Worm (Caenorhabditis elegans): ENCODE data around the gene F34D10.9.

The F34D10.9 gene

DNA sequence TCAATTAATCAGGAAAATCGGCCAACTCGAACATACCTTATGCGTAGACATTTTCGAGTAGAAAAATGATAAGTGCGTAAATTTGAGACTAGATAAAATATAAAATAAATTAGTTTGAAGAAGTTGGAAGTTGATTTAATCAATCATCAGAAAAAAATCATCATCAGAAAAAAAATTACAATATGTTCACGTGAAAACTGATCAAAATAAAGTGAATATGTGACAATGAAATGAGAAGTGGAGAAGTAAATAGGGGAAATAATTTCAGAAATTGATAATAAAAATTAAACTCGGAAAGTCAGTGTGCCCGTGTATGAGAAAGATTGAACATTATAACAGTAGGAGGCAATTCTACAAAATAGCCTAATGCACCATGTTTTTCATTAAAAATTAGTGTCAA, at the start of gene F34D10.9:
Gene F34D10.9, minus strand, starts transcription at position 101 of the 400 bp plus-strand sequence.
- no peak for TF ChIP-seq nhr-76 (tag; optimal IDR thresholded peaks at IDR 0.05)
- no peak for TF ChIP-seq nfya-1 (tag; optimal IDR thresholded peaks at IDR 0.05; ENCODE audit: insufficient read depth)
- TF ChIP-seq fkh-10 (GFP tag; optimal IDR thresholded peaks at IDR 0.05): no peak
- TF ChIP-seq nhr-11 (tag; optimal IDR thresholded peaks at IDR 0.05): no peak
- no peak for TF ChIP-seq elt-1 (tag; optimal IDR thresholded peaks at IDR 0.05)
- TF ChIP-seq pha-4 (tag; optimal IDR thresholded peaks at IDR 0.05): no peak
- TF ChIP-seq ztf-4 (tag; optimal IDR thresholded peaks at IDR 0.05): no peak
- no peak for TF ChIP-seq lin-15B (tag; optimal IDR thresholded peaks at IDR 0.05)
- no peak for TF ChIP-seq fkh-2 (tag; optimal IDR thresholded peaks at IDR 0.05)
- no peak for TF ChIP-seq nhr-23 (tag; optimal IDR thresholded peaks at IDR 0.05)
- no peak for TF ChIP-seq unc-39 (tag; optimal IDR thresholded peaks at IDR 0.05)
- TF ChIP-seq egl-5 (tag; optimal IDR thresholded peaks at IDR 0.05): no peak
- no peak for TF ChIP-seq elt-3 (tag; optimal IDR thresholded peaks at IDR 0.05)
- no peak for TF ChIP-seq snpc-4 (tag; optimal IDR thresholded peaks at IDR 0.05)
- TF ChIP-seq nhr-67 (tag; optimal IDR thresholded peaks at IDR 0.05): no peak
- no peak for TF ChIP-seq ztf-11 (tag; optimal IDR thresholded peaks at IDR 0.05)
- no peak for TF ChIP-seq sea-2 (GFP tag; optimal IDR thresholded peaks at IDR 0.05)
- TF ChIP-seq elt-2 (tag; optimal IDR thresholded peaks at IDR 0.05): no peak
- TF ChIP-seq eor-1 (tag; optimal IDR thresholded peaks at IDR 0.05): no peak
- no peak for TF ChIP-seq ZK546.5 (tag; optimal IDR thresholded peaks at IDR 0.05)

DNA sequence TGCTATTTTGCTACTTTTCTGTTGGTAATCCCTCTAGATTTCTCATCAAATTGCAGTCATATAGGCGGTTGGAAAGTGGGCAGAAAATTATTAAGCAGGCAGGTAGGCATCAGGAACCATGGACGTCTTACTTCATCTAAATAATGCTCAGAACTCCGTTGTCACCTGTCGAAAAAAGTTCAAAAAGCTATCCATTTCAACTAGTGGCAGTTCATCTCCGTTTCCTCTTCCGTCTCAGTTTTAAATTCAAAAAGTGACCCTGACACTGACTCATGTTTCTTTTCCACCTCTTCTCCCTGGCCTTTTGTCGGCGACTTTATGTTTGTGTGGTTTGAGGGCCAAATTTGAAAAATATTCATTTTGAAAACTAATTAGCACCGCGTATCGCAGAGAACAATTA, 45.1 kb upstream of the F34D10.9 start:
- TF ChIP-seq unc-62 (GFP tag; optimal IDR thresholded peaks at IDR 0.05) (peak; percentile 13), ceh-16 (tag; optimal IDR thresholded peaks at IDR 0.05) (no peak), nhr-25 (tag; optimal IDR thresholded peaks at IDR 0.05) (peak; percentile 25), snpc-4 (tag; optimal IDR thresholded peaks at IDR 0.05) (no peak), ztf-4 (tag; optimal IDR thresholded peaks at IDR 0.05) (no peak)

DNA sequence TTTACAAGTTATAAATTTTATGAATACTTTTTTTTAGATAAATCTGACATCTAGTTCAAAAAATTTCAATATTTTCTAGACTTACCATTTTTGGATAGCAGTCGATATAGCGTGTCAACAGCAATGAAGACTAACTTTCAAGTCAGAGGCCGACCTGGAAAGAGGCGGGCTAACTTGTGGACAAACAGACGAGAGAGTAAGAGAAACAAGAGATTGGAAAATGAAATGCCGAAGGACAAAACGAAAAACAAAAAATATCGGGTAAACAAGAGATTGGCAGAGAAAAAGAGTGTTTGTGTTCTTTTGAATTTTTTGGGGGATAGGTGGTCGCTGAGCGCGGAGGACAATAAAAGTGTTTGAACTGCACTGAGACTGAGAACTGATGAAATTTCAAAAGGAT, 43.8 kb upstream of the F34D10.9 start, which contains the start of gene lec-4:
Gene lec-4, minus strand, starts transcription at position 154 of the 400 bp plus-strand sequence.
- TF ChIP-seq egl-5 (tag; optimal IDR thresholded peaks at IDR 0.05): peak; percentile 72
- TF ChIP-seq nfya-1 (tag; optimal IDR thresholded peaks at IDR 0.05; ENCODE audit: insufficient read depth): peak; percentile 65
- TF ChIP-seq elt-1 (tag; optimal IDR thresholded peaks at IDR 0.05): peak; percentile 9
- peak; percentile 70 for TF ChIP-seq nhr-23 (tag; optimal IDR thresholded peaks at IDR 0.05)
- peak; percentile 15 for TF ChIP-seq lin-39 (tag; optimal IDR thresholded peaks at IDR 0.05)
- TF ChIP-seq fos-1 (tag; optimal IDR thresholded peaks at IDR 0.05): no peak
- peak; percentile 46 for TF ChIP-seq jun-1 (tag; optimal IDR thresholded peaks at IDR 0.05)
- no peak for TF ChIP-seq nhr-67 (tag; optimal IDR thresholded peaks at IDR 0.05)
- TF ChIP-seq nhr-25 (tag; optimal IDR thresholded peaks at IDR 0.05): peak; percentile 65
- TF ChIP-seq ceh-28 (tag; optimal IDR thresholded peaks at IDR 0.05): peak; percentile 25
- peak; percentile 97 for TF ChIP-seq pha-4 (tag; optimal IDR thresholded peaks at IDR 0.05)
- no peak for TF ChIP-seq nhr-28 (tag; optimal IDR thresholded peaks at IDR 0.05)
- TF ChIP-seq snpc-4 (tag; optimal IDR thresholded peaks at IDR 0.05): peak; percentile 44
- no peak for TF ChIP-seq fkh-10 (GFP tag; optimal IDR thresholded peaks at IDR 0.05)
- peak; percentile 49 for TF ChIP-seq lin-15B (tag; optimal IDR thresholded peaks at IDR 0.05)
- TF ChIP-seq hmg-11 (tag; optimal IDR thresholded peaks at IDR 0.05): peak; percentile 55

DNA sequence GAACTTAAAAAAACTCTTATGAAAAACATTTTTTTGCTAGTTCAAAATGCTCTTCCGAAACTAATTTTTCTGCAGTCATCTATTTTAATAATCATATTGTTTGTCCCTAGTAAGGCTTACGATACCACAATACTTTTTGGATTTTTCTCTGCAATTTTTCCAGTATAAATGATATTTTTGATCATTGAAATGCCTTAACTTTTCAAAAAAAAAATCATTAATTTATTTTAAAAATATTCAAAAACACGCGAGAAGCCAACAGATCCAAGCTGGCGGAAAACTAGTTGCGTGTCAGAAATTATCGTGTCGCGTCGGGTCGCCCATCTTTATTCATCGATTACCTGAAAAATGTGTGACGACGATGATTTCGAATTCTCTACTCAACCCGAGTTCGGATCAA, 38.8 kb upstream of the F34D10.9 start, which contains the start of gene gmeb-3:
Gene gmeb-3, plus strand, starts transcription at position 301 of the 400 bp plus-strand sequence.
- TF ChIP-seq fkh-10 (GFP tag; optimal IDR thresholded peaks at IDR 0.05) (no peak), mdl-1 (tag; optimal IDR thresholded peaks at IDR 0.05) (no peak), R02D3.7 (tag; optimal IDR thresholded peaks at IDR 0.05) (no peak), nhr-28 (tag; optimal IDR thresholded peaks at IDR 0.05) (no peak), nhr-76 (tag; optimal IDR thresholded peaks at IDR 0.05) (no peak), lin-15B (tag; optimal IDR thresholded peaks at IDR 0.05) (no peak), ceh-16 (tag; optimal IDR thresholded peaks at IDR 0.05) (no peak), zag-1 (tag; optimal IDR thresholded peaks at IDR 0.05) (no peak), jun-1 (tag; optimal IDR thresholded peaks at IDR 0.05) (no peak)

DNA sequence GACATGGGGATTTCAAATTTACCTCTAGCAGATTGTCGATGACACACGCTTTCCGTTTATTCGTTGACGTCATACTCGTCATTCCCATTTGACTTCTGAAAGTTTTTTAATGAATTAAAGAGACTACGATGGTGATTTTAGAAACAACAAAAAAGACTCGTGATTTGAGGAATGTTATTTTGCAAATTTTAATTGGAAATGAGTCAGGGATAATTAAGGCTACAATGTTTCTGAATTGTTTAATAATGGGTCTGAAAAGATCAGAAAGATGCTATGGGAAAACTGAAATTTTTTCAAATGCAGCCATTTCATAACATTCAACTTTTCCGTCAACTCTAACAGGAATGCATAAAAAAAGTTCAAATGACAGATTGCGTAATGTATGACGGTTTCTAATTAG, 36.0 kb upstream of the F34D10.9 start, which contains the start of gene C44F1.1:
Gene C44F1.1, minus strand, starts transcription at position 101 of the 400 bp plus-strand sequence.
- TF ChIP-seq jun-1 (tag; optimal IDR thresholded peaks at IDR 0.05): no peak
- TF ChIP-seq nhr-77 (tag; optimal IDR thresholded peaks at IDR 0.05): no peak
- TF ChIP-seq ceh-82 (tag; optimal IDR thresholded peaks at IDR 0.05): no peak
- TF ChIP-seq ceh-16 (tag; optimal IDR thresholded peaks at IDR 0.05): no peak
